Worm (Caenorhabditis elegans): Measurements from ENCODE around the gene F09E10.6.

DNA sequence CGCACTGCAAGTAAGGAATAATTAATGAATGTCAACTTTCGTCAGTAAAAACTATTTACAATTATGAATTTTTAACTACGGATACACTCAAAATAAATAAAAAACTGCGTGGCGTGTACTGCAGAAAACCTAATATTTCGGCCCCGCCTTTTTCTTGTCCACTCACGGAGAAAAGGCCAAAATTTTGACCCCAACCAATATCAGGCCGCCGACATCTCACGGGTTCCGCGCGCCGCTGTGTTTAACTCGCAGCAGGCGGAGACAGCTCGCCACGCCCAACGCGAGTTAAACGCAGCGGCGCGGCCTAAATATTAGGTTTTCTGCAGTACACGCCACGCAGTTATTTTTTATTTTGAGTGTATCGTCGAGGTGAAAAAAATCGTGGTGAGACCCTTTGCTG, 26.2 kb downstream of the F09E10.6 start:
- TF ChIP-seq ZK546.5 (tag; optimal IDR thresholded peaks at IDR 0.05) (no peak), ama-1 (optimal IDR thresholded peaks at IDR 0.05) (no peak), Y55F3AM.14 (GFP tag; optimal IDR thresholded peaks at IDR 0.05) (no peak), lin-13 (GFP tag; optimal IDR thresholded peaks at IDR 0.05) (no peak), nhr-77 (tag; optimal IDR thresholded peaks at IDR 0.05) (no peak), lsy-2 (tag; optimal IDR thresholded peaks at IDR 0.05) (no peak), elt-3 (tag; optimal IDR thresholded peaks at IDR 0.05) (no peak), skn-1 (tag; optimal IDR thresholded peaks at IDR 0.05) (no peak), blmp-1 (tag; optimal IDR thresholded peaks at IDR 0.05; ENCODE audit: insufficient read depth) (no peak), mdl-1 (tag; optimal IDR thresholded peaks at IDR 0.05) (no peak), ztf-11 (tag; optimal IDR thresholded peaks at IDR 0.05) (no peak), snpc-4 (tag; optimal IDR thresholded peaks at IDR 0.05) (no peak), mab-5 (tag; optimal IDR thresholded peaks at IDR 0.05) (no peak), egl-27 (tag; optimal IDR thresholded peaks at IDR 0.05) (no peak)

Data from whole organism, L2 larva.